Worm (Caenorhabditis elegans): ENCODE measurements around the gene sas-4.

- TF ChIP-seq unc-130 (GFP tag; optimal IDR thresholded peaks at IDR 0.05): peak; percentile 94
- peak; percentile 78; the same call in 1 of the 2 replicates for TF ChIP-seq madf-3 (GFP tag; IDR thresholded peaks at IDR 0.05)
- TF ChIP-seq dpl-1 (GFP tag; optimal IDR thresholded peaks at IDR 0.05): peak; percentile 65
- no peak for TF ChIP-seq ztf-3 (GFP tag; optimal IDR thresholded peaks at IDR 0.05)
- peak; percentile 12 for TF ChIP-seq snpc-4 (GFP tag; optimal IDR thresholded peaks at IDR 0.05)
- peak in 3 of 4 experiments; percentile 41 to 66 (median 51) for TF ChIP-seq snpc-4 (tag; optimal IDR thresholded peaks at IDR 0.05)
- TF ChIP-seq unc-62 (GFP tag; optimal IDR thresholded peaks at IDR 0.05): no peak
- no peak for TF ChIP-seq ets-4 (GFP tag; optimal IDR thresholded peaks at IDR 0.05)
- TF ChIP-seq B0035.1 (tag; optimal IDR thresholded peaks at IDR 0.05): peak; percentile 45
- no peak for TF ChIP-seq die-1 (tag; optimal IDR thresholded peaks at IDR 0.05)
- TF ChIP-seq athp-1 (tag; optimal IDR thresholded peaks at IDR 0.05): peak; percentile 37
- TF ChIP-seq dpff-1 (tag; optimal IDR thresholded peaks at IDR 0.05): no peak
- peak; percentile 67 for TF ChIP-seq D2030.7 (GFP tag; IDR thresholded peaks at IDR 0.05)
These were observed 11.0 kb downstream of the sas-4 start, which contains the start of the genes F10E9.7 and F10E9.5 for ce11 chrIII:8307356-8307755.
